Worm (Caenorhabditis elegans) whole organism, L1 larva: ENCODE results near the gene Y67D8C.22.
"Not testable (repeated sequence)": the region's sequence is repeated elsewhere in the genome, so short reads cannot be mapped to it uniquely, and the experiment has no call there.

Source experiments
- C34B4.2 ChIP-seq: sonication (generic microtip); optimal IDR thresholded peaks from 2 replicates; lab custom pipeline; 2017; ENCODE audit warnings: mild to moderate bottlenecking, missing genetic modification characterization, missing compliant biosample characterization
- ceh-63 ChIP-seq: fragments of 200-800 bp; sonication (Bioruptor generic); optimal IDR thresholded peaks from 2 replicates; lab custom pipeline; 2018; ENCODE audit warnings: mild to moderate bottlenecking, missing genetic modification characterization, missing compliant biosample characterization
- elt-3 ChIP-seq, 6 experiments: fragments of 150-350 bp in 1 of 6; sonication (generic microtip); optimal IDR thresholded peaks; 2 replicates each; lab custom pipeline; 2017 to 2018; ENCODE audit warnings: missing biosample characterization in 6 of 6, missing genetic modification characterization in 6 of 6, inconsistent platforms in 1 of 6
- fkh-10 ChIP-seq: sonication (generic microtip); optimal IDR thresholded peaks from 2 replicates; lab custom pipeline; 2017; ENCODE audit warnings: missing biosample characterization, missing genetic modification reagents, missing genetic modification characterization
- jun-1 ChIP-seq: fragments of 150-350 bp; optimal IDR thresholded peaks from 2 replicates; lab custom pipeline; 2014; ENCODE audit warnings: missing biosample characterization, missing genetic modification reagents, missing genetic modification characterization
- nhr-28 ChIP-seq: fragments of 150-350 bp; optimal IDR thresholded peaks from 2 replicates; lab custom pipeline; 2014; ENCODE audit warnings: missing biosample characterization, missing genetic modification characterization
- nhr-76 ChIP-seq: sonication (generic microtip); optimal IDR thresholded peaks from 2 replicates; lab custom pipeline; 2017; ENCODE audit warnings: missing biosample characterization, missing genetic modification characterization
- nhr-85 ChIP-seq: sonication (generic microtip); peaks from one replicate; lab custom pipeline; 2016; ENCODE audit warnings: missing genetic modification characterization, inconsistent platforms, missing compliant biosample characterization
- pqm-1 ChIP-seq: sonication (generic microtip); optimal IDR thresholded peaks from 3 replicates; lab custom pipeline; 2017; ENCODE audit warnings: missing biosample characterization, missing genetic modification characterization
- skn-1 ChIP-seq: fragments of 150-350 bp; optimal IDR thresholded peaks from 2 replicates; lab custom pipeline; 2014; ENCODE audit warnings: missing biosample characterization, missing genetic modification characterization
- zip-4 ChIP-seq: fragments of 200-800 bp; sonication (Bioruptor generic); optimal IDR thresholded peaks from 2 replicates; lab custom pipeline; 2018; ENCODE audit warnings: mild to moderate bottlenecking, missing genetic modification characterization, moderate library complexity, missing compliant biosample characterization

DNA sequence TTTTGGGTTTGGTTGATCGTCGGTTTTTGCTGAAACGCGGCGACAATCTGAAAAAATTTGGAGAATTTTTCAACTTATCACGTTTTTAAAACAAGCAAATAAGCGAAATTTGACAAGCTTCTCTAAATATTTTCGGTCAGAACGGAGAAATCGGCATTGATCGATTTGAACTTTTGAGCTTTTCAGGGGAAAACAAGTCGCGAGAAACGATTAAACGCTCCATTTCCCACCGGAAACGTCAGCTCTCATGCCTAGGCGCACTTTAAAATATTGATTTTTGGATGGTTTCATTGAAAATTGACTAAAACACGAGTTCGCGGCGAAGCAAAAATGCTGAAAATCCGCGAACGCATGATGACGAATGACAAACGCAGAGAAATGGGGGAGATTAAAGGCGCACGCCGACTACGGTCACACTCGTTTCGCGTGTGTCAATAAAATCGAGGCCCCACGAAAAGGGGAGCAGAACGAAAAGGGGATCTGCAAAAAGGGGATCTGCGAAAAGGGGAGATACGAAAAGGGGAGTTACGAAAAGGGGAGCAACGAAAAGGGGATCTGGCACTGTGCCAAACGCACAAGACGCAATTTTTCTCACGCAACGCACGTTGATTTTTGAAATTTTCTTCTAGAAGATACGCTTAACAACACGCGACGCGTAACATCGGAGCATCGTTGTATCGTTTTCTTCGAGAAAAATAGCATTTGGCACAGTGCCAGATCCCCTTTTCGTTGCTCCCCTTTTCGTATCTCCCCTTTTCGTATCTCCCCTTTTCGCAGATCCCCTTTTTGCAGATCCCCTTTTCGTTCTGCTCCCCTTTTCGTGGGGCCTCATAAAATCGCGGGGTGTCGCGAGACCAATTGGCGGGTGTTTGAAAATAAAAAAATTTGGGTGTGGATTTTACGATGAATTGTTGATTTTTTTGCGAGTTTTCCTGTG is 25.8 kb downstream of the Y67D8C.22 start, which contains the start of gene eel-1:
- peak; percentile 25 for TF ChIP-seq nhr-76 (tag; lab: Kevin White, UChicago)
- peak; percentile 62 for TF ChIP-seq C34B4.2
- TF ChIP-seq jun-1: peak; percentile 92
- TF ChIP-seq fkh-10: peak; percentile 86
- not testable (repeated sequence) for TF ChIP-seq nhr-28, pqm-1 (tag; lab: Kevin White, UChicago)
- TF ChIP-seq skn-1 (tag; lab: Kevin White, UChicago): peak; percentile 81
- peak in 3 of 6 experiments; percentile 14 to 58 (median 44) for TF ChIP-seq elt-3 (tag; optimal IDR thresholded peaks at IDR 0.05; lab: Kevin White, UChicago)
- peak; percentile 95 for TF ChIP-seq nhr-85 (tag; lab: Kevin White, UChicago)
- peak; percentile 86 for TF ChIP-seq ceh-63 (GFP tag; lab: Kevin White, UChicago)
- TF ChIP-seq zip-4 (GFP tag; lab: Kevin White, UChicago): peak; percentile 75
